Worm (Caenorhabditis elegans) whole organism, young adult: Measurements from ENCODE around the gene his-70.

ENCODE experiments used
- B0019.2 ChIP-seq: fragments of 200-800 bp; sonication (Bioruptor generic); conservative IDR thresholded peaks from 2 replicates; pipeline ENCODE4 v1.3.6; 2022; ENCODE audit warnings: missing genetic modification reagents, missing genetic modification characterization, missing compliant biosample characterization
- C17E4.6 ChIP-seq: fragments of 200-800 bp; sonication (Bioruptor generic); IDR thresholded peaks from 2 replicates; pipeline ENCODE4 v1.3.6; 2022; ENCODE audit warnings: missing genetic modification reagents, missing genetic modification characterization, missing compliant biosample characterization
- F33H1.4 ChIP-seq: fragments of 200-800 bp; sonication (Bioruptor generic); IDR thresholded peaks from 2 replicates; pipeline ENCODE4 v1.3.6; 2022; ENCODE audit warnings: missing genetic modification reagents, missing genetic modification characterization, missing compliant biosample characterization
- F37B4.10 ChIP-seq: fragments of 200-800 bp; sonication (Bioruptor generic); IDR thresholded peaks from 2 replicates; pipeline ENCODE4 v1.3.6; 2022; ENCODE audit warnings: missing genetic modification characterization, missing compliant biosample characterization
- F49E8.2 ChIP-seq: sonication (generic microtip); optimal IDR thresholded peaks from 3 replicates; lab custom pipeline; 2017; ENCODE audit warnings: missing genetic modification characterization, mild to moderate bottlenecking, missing compliant biosample characterization, antibody characterized with exemption, moderate library complexity; ENCODE audit not compliant: insufficient read depth
- F55B11.4 ChIP-seq: sonication (generic microtip); optimal IDR thresholded peaks from 2 replicates; lab custom pipeline; 2016; ENCODE audit warnings: missing compliant biosample characterization, missing genetic modification characterization, borderline replicate concordance; ENCODE audit not compliant: insufficient read depth
- K12H6.12 ChIP-seq: fragments of 200-800 bp; sonication (Bioruptor generic); optimal IDR thresholded peaks from 2 replicates; lab custom pipeline; 2018; ENCODE audit warnings: mild to moderate bottlenecking, missing genetic modification characterization, missing compliant biosample characterization
- T07F8.4 ChIP-seq: sonication (generic microtip); optimal IDR thresholded peaks from 2 replicates; lab custom pipeline; 2016; ENCODE audit warnings: mild to moderate bottlenecking, missing genetic modification characterization, moderate library complexity, missing compliant biosample characterization
- T26A5.8 ChIP-seq: sonication (generic microtip); optimal IDR thresholded peaks from 2 replicates; lab custom pipeline; 2016; ENCODE audit warnings: missing genetic modification characterization, missing compliant biosample characterization
- Y53F4B.3 ChIP-seq: fragments of 200-800 bp; sonication (Bioruptor generic); IDR thresholded peaks from 2 replicates; pipeline ENCODE4 v1.3.6; 2022; ENCODE audit warnings: missing genetic modification reagents, missing genetic modification characterization, missing compliant biosample characterization
- Y67H2A.10 ChIP-seq: fragments of 200-800 bp; sonication (Bioruptor generic); conservative IDR thresholded peaks from 2 replicates; pipeline ENCODE4 v1.3.6; 2022; ENCODE audit warnings: missing genetic modification reagents, missing genetic modification characterization, missing compliant biosample characterization
- ZK185.1 ChIP-seq: sonication (generic microtip); optimal IDR thresholded peaks from 2 replicates; lab custom pipeline; 2016; ENCODE audit warnings: mild to moderate bottlenecking, missing genetic modification characterization, missing compliant biosample characterization; ENCODE audit not compliant: poor library complexity, severe bottlenecking
- aptf-2 ChIP-seq: fragments of 200-800 bp; sonication (Bioruptor generic); conservative IDR thresholded peaks from 2 replicates; pipeline ENCODE4 v1.3.6; 2022; ENCODE audit warnings: missing genetic modification reagents, missing genetic modification characterization, missing compliant biosample characterization
- aptf-3 ChIP-seq: fragments of 200-800 bp; sonication (Bioruptor generic); IDR thresholded peaks from 2 replicates; pipeline ENCODE4 v1.3.6; 2022; ENCODE audit warnings: missing genetic modification characterization, missing compliant biosample characterization
- atf-7 ChIP-seq: sonication (generic microtip); optimal IDR thresholded peaks from 2 replicates; lab custom pipeline; 2017; ENCODE audit warnings: mild to moderate bottlenecking, missing genetic modification characterization, missing compliant biosample characterization
- athp-1 ChIP-seq: sonication (generic microtip); optimal IDR thresholded peaks from 2 replicates; lab custom pipeline; 2017; ENCODE audit warnings: mild to moderate bottlenecking, missing genetic modification characterization, missing compliant biosample characterization
- attf-5 ChIP-seq: fragments of 200-800 bp; sonication (Bioruptor generic); optimal IDR thresholded peaks from 2 replicates; lab custom pipeline; 2018; ENCODE audit warnings: mild to moderate bottlenecking, missing genetic modification characterization, missing compliant biosample characterization
- bed-2 ChIP-seq: fragments of 200-800 bp; sonication (Bioruptor generic); IDR thresholded peaks from 2 replicates; pipeline ENCODE4 v1.3.6; 2022; ENCODE audit warnings: missing genetic modification reagents, missing genetic modification characterization, missing compliant biosample characterization
- cebp-1 ChIP-seq, 2 experiments: fragments of 200-800 bp in 1 of 2; sonication (Bioruptor generic) in 1 of 2; sonication (generic microtip) in 1 of 2; IDR thresholded peaks in 1 of 2; optimal IDR thresholded peaks in 1 of 2; 2 replicates each; pipeline versions ENCODE4 v1.3.6 to Lab custom; 2017 to 2022; ENCODE audit warnings: missing compliant biosample characterization in 2 of 2, missing genetic modification characterization in 2 of 2, mild to moderate bottlenecking in 1 of 2, missing genetic modification reagents in 1 of 2, moderate library complexity in 1 of 2
- cebp-2 ChIP-seq: fragments of 200-800 bp; sonication (Bioruptor generic); IDR thresholded peaks from 2 replicates; pipeline ENCODE4 v1.3.6; 2022; ENCODE audit warnings: missing genetic modification characterization, missing compliant biosample characterization
- ceh-40 ChIP-seq: fragments of 200-800 bp; sonication (Bioruptor generic); IDR thresholded peaks from 2 replicates; pipeline ENCODE4 v1.3.6; 2022; ENCODE audit warnings: missing genetic modification characterization, missing compliant biosample characterization
- ceh-58 ChIP-seq: fragments of 200-800 bp; sonication (Bioruptor generic); IDR thresholded peaks from 2 replicates; pipeline ENCODE4 v1.3.6; 2022; ENCODE audit warnings: missing genetic modification characterization, missing compliant biosample characterization
- chd-7 ChIP-seq: sonication (generic microtip); optimal IDR thresholded peaks from 2 replicates; lab custom pipeline; 2016; ENCODE audit warnings: mild to moderate bottlenecking, missing genetic modification characterization, moderate library complexity, missing compliant biosample characterization
- dpl-1 ChIP-seq: fragments of 150-350 bp; optimal IDR thresholded peaks from 2 replicates; lab custom pipeline; 2014; ENCODE audit warnings: missing biosample characterization, missing genetic modification reagents, missing genetic modification characterization
- efl-1 ChIP-seq: fragments of 150-350 bp; optimal IDR thresholded peaks from 2 replicates; lab custom pipeline; 2014; ENCODE audit warnings: missing biosample characterization, missing genetic modification reagents, missing genetic modification characterization
- egl-44 ChIP-seq: fragments of 200-800 bp; sonication (Bioruptor generic); IDR thresholded peaks from 2 replicates; pipeline ENCODE4 v1.3.6; 2022; ENCODE audit warnings: missing genetic modification reagents, missing genetic modification characterization, missing compliant biosample characterization
- ekl-4 ChIP-seq: fragments of 200-800 bp; sonication (Bioruptor generic); IDR thresholded peaks from 2 replicates; pipeline ENCODE4 v1.3.6; 2022; ENCODE audit warnings: missing genetic modification reagents, missing genetic modification characterization, missing compliant biosample characterization
- ets-4 ChIP-seq: fragments of 200-800 bp; sonication (Bioruptor generic); optimal IDR thresholded peaks from 2 replicates; lab custom pipeline; 2018; ENCODE audit warnings: mild to moderate bottlenecking, missing genetic modification characterization, missing compliant biosample characterization
- hrde-1 ChIP-seq: sonication (generic microtip); optimal IDR thresholded peaks from 2 replicates; lab custom pipeline; 2016; ENCODE audit warnings: missing genetic modification characterization, mild to moderate bottlenecking, missing compliant biosample characterization, moderate library complexity, missing genotype, missing genetic modification reagents, borderline replicate concordance
- let-607 ChIP-seq, 2 experiments: fragments of 200-800 bp in 1 of 2; sonication (Bioruptor generic) in 1 of 2; sonication (generic microtip) in 1 of 2; optimal IDR thresholded peaks; 2 replicates each; lab custom pipeline; 2016 to 2018; ENCODE audit warnings: mild to moderate bottlenecking in 2 of 2, missing compliant biosample characterization in 2 of 2, missing genetic modification characterization in 2 of 2, moderate library complexity in 2 of 2, missing genotype in 1 of 2
- lin-26 ChIP-seq: fragments of 200-800 bp; sonication (Bioruptor generic); IDR thresholded peaks from 2 replicates; pipeline ENCODE4 v1.3.6; 2022; ENCODE audit warnings: missing genetic modification reagents, missing genetic modification characterization, missing compliant biosample characterization
- lin-40 ChIP-seq: sonication (generic microtip); optimal IDR thresholded peaks from 2 replicates; lab custom pipeline; 2016; ENCODE audit warnings: missing genetic modification characterization, mild to moderate bottlenecking, missing compliant biosample characterization, missing genotype, missing genetic modification reagents
- madf-6 ChIP-seq: fragments of 200-800 bp; sonication (Bioruptor generic); IDR thresholded peaks from 2 replicates; pipeline ENCODE4 v1.3.6; 2022; ENCODE audit warnings: missing genetic modification reagents, missing genetic modification characterization, missing compliant biosample characterization
- mcd-1 ChIP-seq: fragments of 200-800 bp; sonication (Bioruptor generic); IDR thresholded peaks from 2 replicates; pipeline ENCODE4 v1.3.6; 2022; ENCODE audit warnings: missing genetic modification reagents, missing genetic modification characterization, missing compliant biosample characterization
- mel-28 ChIP-seq: sonication (generic microtip); optimal IDR thresholded peaks from 2 replicates; lab custom pipeline; 2016; ENCODE audit warnings: borderline replicate concordance, mild to moderate bottlenecking, missing genetic modification characterization, missing compliant biosample characterization
- mes-4 ChIP-seq: sonication (generic microtip); optimal IDR thresholded peaks from 2 replicates; lab custom pipeline; 2016; ENCODE audit warnings: missing genotype, missing genetic modification characterization, missing compliant biosample characterization
- nfya-1 ChIP-seq: sonication (generic microtip); optimal IDR thresholded peaks from 2 replicates; lab custom pipeline; 2017; ENCODE audit warnings: antibody characterized with exemption, missing compliant biosample characterization, missing genetic modification characterization, borderline replicate concordance; ENCODE audit not compliant: insufficient read depth
- nfya-2 ChIP-seq: fragments of 200-800 bp; sonication (Bioruptor generic); IDR thresholded peaks from 2 replicates; pipeline ENCODE4 v1.3.6; 2022; ENCODE audit warnings: missing genetic modification reagents, missing genetic modification characterization, missing compliant biosample characterization
- nfyb-1 ChIP-seq: fragments of 200-800 bp; sonication (Bioruptor generic); IDR thresholded peaks from 2 replicates; pipeline ENCODE4 v1.3.6; 2022; ENCODE audit warnings: missing genetic modification reagents, missing genetic modification characterization, missing compliant biosample characterization
- rec-8 ChIP-seq, 2 experiments: sonication (generic microtip); optimal IDR thresholded peaks; 2 replicates each; lab custom pipeline; 2016; ENCODE audit warnings: mild to moderate bottlenecking in 2 of 2, missing genetic modification characterization in 2 of 2, missing genetic modification reagents in 2 of 2, missing genotype in 2 of 2, missing biosample characterization in 1 of 2, missing compliant biosample characterization in 1 of 2, moderate library complexity in 1 of 2
- sdz-38 ChIP-seq: sonication (generic microtip); optimal IDR thresholded peaks from 2 replicates; lab custom pipeline; 2016; ENCODE audit warnings: missing genotype, missing genetic modification characterization, missing compliant biosample characterization
- sea-2 ChIP-seq: fragments of 200-800 bp; sonication (Bioruptor generic); IDR thresholded peaks from 2 replicates; pipeline ENCODE4 v1.3.6; 2022; ENCODE audit warnings: missing genetic modification characterization, missing compliant biosample characterization
- snpc-3.4 ChIP-seq: sonication (generic microtip); optimal IDR thresholded peaks from 2 replicates; lab custom pipeline; 2017; ENCODE audit warnings: missing genetic modification characterization, mild to moderate bottlenecking, missing compliant biosample characterization, antibody characterized with exemption, moderate library complexity, missing genotype, missing genetic modification reagents
- tlf-1 ChIP-seq: fragments of 200-800 bp; sonication (Bioruptor generic); optimal IDR thresholded peaks from 2 replicates; lab custom pipeline; 2018; ENCODE audit warnings: mild to moderate bottlenecking, missing genetic modification characterization, missing compliant biosample characterization
- zfh-2 ChIP-seq: fragments of 200-800 bp; sonication (Bioruptor generic); conservative IDR thresholded peaks from 2 replicates; pipeline ENCODE4 v1.3.6; 2022; ENCODE audit warnings: missing genetic modification reagents, missing genetic modification characterization, missing compliant biosample characterization
- ztf-25 ChIP-seq: fragments of 200-800 bp; sonication (Bioruptor generic); IDR thresholded peaks from 2 replicates; pipeline ENCODE4 v1.3.6; 2022; ENCODE audit warnings: missing genetic modification reagents, missing genetic modification characterization, missing compliant biosample characterization
- ztf-28 ChIP-seq: fragments of 200-800 bp; sonication (Bioruptor generic); IDR thresholded peaks from 2 replicates; pipeline ENCODE4 v1.3.6; 2022; ENCODE audit warnings: missing genetic modification reagents, missing genetic modification characterization, missing compliant biosample characterization
- ztf-6 ChIP-seq: fragments of 200-800 bp; sonication (Bioruptor generic); IDR thresholded peaks from 2 replicates; pipeline ENCODE4 v1.3.6; 2022; ENCODE audit warnings: missing genetic modification reagents, missing genetic modification characterization, missing compliant biosample characterization

Gene his-70

DNA sequence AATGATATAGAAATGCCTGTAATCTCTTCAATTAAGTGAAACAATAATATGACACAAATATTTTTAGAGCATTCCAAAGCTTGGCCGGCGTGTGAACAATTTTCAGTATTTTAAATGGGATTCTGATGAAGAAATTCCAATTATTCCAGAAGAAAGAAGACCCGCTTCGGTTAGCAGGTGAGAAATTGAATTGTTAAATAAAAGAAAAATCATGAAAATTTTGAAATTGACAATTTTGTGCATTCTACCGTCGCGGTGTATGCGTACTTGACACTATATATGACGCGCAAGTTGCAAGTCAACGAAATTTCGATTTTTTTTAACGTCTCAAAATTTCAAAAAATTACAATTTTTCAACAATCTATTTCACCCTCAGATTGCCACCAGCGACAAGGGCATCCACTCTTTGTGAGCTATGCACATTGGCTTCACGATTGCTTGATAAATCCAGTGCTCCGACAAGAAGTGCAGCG, 36.5 kb upstream of the his-70 start (continued):
- no peak for TF ChIP-seq sdz-38 (tag; lab: Kevin White, UChicago)
- TF ChIP-seq ekl-4 (GFP tag; lab: Robert Waterston, UW), result no peak
- TF ChIP-seq mel-28 (tag; lab: Kevin White, UChicago), result peak; percentile 61
- TF ChIP-seq snpc-3.4 (tag; lab: Kevin White, UChicago), result no peak
- no peak for TF ChIP-seq F55B11.4
- TF ChIP-seq aptf-3, result no peak
- no peak for TF ChIP-seq T07F8.4 (tag; lab: Kevin White, UChicago)
- no peak for TF ChIP-seq nfyb-1 (GFP tag; lab: Robert Waterston, UW)
- TF ChIP-seq mcd-1, result no peak
- TF ChIP-seq atf-7 (tag; lab: Kevin White, UChicago), result no peak
- no peak for TF ChIP-seq ceh-58 (GFP tag; lab: Robert Waterston, UW)
- TF ChIP-seq ZK185.1 (tag; lab: Kevin White, UChicago), result no peak
- no peak for TF ChIP-seq nfya-2
- no peak for TF ChIP-seq F37B4.10 (GFP tag; lab: Robert Waterston, UW)
- no peak for TF ChIP-seq zfh-2 (GFP tag; lab: Robert Waterston, UW)
- no peak for TF ChIP-seq nfya-1 (tag; lab: Kevin White, UChicago)
- no peak for TF ChIP-seq bed-2 (GFP tag; lab: Robert Waterston, UW)
- TF ChIP-seq ceh-40 (GFP tag; lab: Robert Waterston, UW), result no peak
- TF ChIP-seq F33H1.4 (GFP tag; lab: Robert Waterston, UW), result no peak
- no peak for TF ChIP-seq let-607 (tag; optimal IDR thresholded peaks at IDR 0.05; lab: Kevin White, UChicago)
- TF ChIP-seq efl-1, result no peak
- peak; percentile 35 for TF ChIP-seq chd-7 (tag; lab: Kevin White, UChicago)
- no peak for TF ChIP-seq ztf-25
- TF ChIP-seq dpl-1 (GFP tag; lab: Kevin White, UChicago), result no peak
- peak; percentile 79 for TF ChIP-seq madf-6
- TF ChIP-seq C17E4.6 (GFP tag; lab: Robert Waterston, UW), result no peak
- TF ChIP-seq rec-8 (tag; optimal IDR thresholded peaks at IDR 0.05; lab: Kevin White, UChicago), result no peak
- TF ChIP-seq cebp-1 (GFP tag; IDR thresholded peaks at IDR 0.05; lab: Robert Waterston, UW), result no peak
- TF ChIP-seq cebp-1 (tag; optimal IDR thresholded peaks at IDR 0.05; lab: Kevin White, UChicago), result peak; percentile 24
- no peak for TF ChIP-seq ets-4
- no peak for TF ChIP-seq mes-4 (tag; lab: Kevin White, UChicago)
- TF ChIP-seq ztf-6 (GFP tag; lab: Robert Waterston, UW), result no peak
- no peak for TF ChIP-seq B0019.2
- no peak for TF ChIP-seq athp-1 (tag; lab: Kevin White, UChicago)
- TF ChIP-seq ztf-28 (GFP tag; lab: Robert Waterston, UW), result no peak
- no peak for TF ChIP-seq Y53F4B.3 (GFP tag; lab: Robert Waterston, UW)
- TF ChIP-seq lin-40 (tag; lab: Kevin White, UChicago), result peak; percentile 17
- no peak for TF ChIP-seq hrde-1 (tag; lab: Kevin White, UChicago)
- no peak for TF ChIP-seq sea-2 (GFP tag; lab: Robert Waterston, UW)
- no peak for TF ChIP-seq egl-44 (GFP tag; lab: Robert Waterston, UW)
- no peak for TF ChIP-seq attf-5
- TF ChIP-seq F49E8.2, result no peak
- TF ChIP-seq lin-26 (GFP tag; lab: Robert Waterston, UW), result no peak
- TF ChIP-seq aptf-2 (GFP tag; lab: Robert Waterston, UW), result no peak
- TF ChIP-seq T26A5.8, result no peak
- no peak for TF ChIP-seq tlf-1
- TF ChIP-seq K12H6.12 (tag; lab: Kevin White, UChicago), result no peak
- no peak for TF ChIP-seq cebp-2 (GFP tag; lab: Robert Waterston, UW)
- TF ChIP-seq Y67H2A.10 (GFP tag; lab: Robert Waterston, UW), result no peak
